Worm (Caenorhabditis elegans): ENCODE results near the gene C06B8.3.
A peak's percentile ranks its signal among the peaks of the same experiment; 100 is the strongest.

ce11 chrV:15497731-15498130 lies 13.3 kb upstream of the C06B8.3 start:
- no peak for TF ChIP-seq mdl-1 (tag; optimal IDR thresholded peaks at IDR 0.05)
- no peak for TF ChIP-seq F49E8.2 (tag; optimal IDR thresholded peaks at IDR 0.05; ENCODE audit: borderline replicate concordance)
- no peak for TF ChIP-seq ces-1 (GFP tag; optimal IDR thresholded peaks at IDR 0.05)
- TF ChIP-seq pha-4 (GFP tag; IDR thresholded peaks at IDR 0.05): no peak
- peak; percentile 96 for TF ChIP-seq pha-4 (tag; optimal IDR thresholded peaks at IDR 0.05)
- TF ChIP-seq lin-13 (GFP tag; optimal IDR thresholded peaks at IDR 0.05): no peak
- TF ChIP-seq daf-8 (GFP tag; IDR thresholded peaks at IDR 0.05): no peak
- TF ChIP-seq fkh-10 (GFP tag; optimal IDR thresholded peaks at IDR 0.05): no peak
- TF ChIP-seq nhr-10 (tag; optimal IDR thresholded peaks at IDR 0.05): no peak
- TF ChIP-seq ceh-32 (tag; optimal IDR thresholded peaks at IDR 0.05; ENCODE audit: poor library complexity): no peak
- TF ChIP-seq egl-27 (tag; optimal IDR thresholded peaks at IDR 0.05): no peak
- peak; percentile 17 for TF ChIP-seq ceh-28 (tag; optimal IDR thresholded peaks at IDR 0.05)
- TF ChIP-seq ama-1 (optimal IDR thresholded peaks at IDR 0.05): no peak
